Worm (Caenorhabditis elegans): ENCODE data around the gene T06C12.14.
A peak's percentile ranks its signal among the peaks of the same experiment; 100 is the strongest.

The T06C12.14 gene

ce11 chrV:15863042-15863441, 36.8 kb upstream of the T06C12.14 start, which contains the start of gene srh-299:
srh-299 (plus strand) TSS chrV:15863342.
- TF ChIP-seq zip-2 (tag; optimal IDR thresholded peaks at IDR 0.05), result no peak
- peak; percentile 46 for TF ChIP-seq aha-1 (tag)

ce11 chrV:15865839-15866238, 34.0 kb upstream of the T06C12.14 start, which contains the start of gene srh-293:
srh-293 (plus strand) TSS chrV:15866139.
- TF ChIP-seq F26F4.8 (GFP tag; conservative IDR thresholded peaks at IDR 0.05) (no peak), unc-62 (GFP tag; optimal IDR thresholded peaks at IDR 0.05 in 1 of 2) (no peak), unc-62 (tag; optimal IDR thresholded peaks at IDR 0.05) (no peak), ceh-20 (GFP tag; IDR thresholded peaks at IDR 0.05) (no peak), nhr-28 (tag; optimal IDR thresholded peaks at IDR 0.05) (no peak), nhr-111 (GFP tag; optimal IDR thresholded peaks at IDR 0.05) (no peak), lsy-2 (tag; optimal IDR thresholded peaks at IDR 0.05) (no peak), snpc-1.2 (GFP tag; IDR thresholded peaks at IDR 0.05) (no peak), zip-2 (tag; optimal IDR thresholded peaks at IDR 0.05) (no peak), nhr-11 (tag; optimal IDR thresholded peaks at IDR 0.05) (no peak), dmd-9 (GFP tag; IDR thresholded peaks at IDR 0.05) (no peak), nhr-42 (GFP tag; IDR thresholded peaks at IDR 0.05) (no peak), spr-3 (GFP tag; optimal IDR thresholded peaks at IDR 0.05) (no peak), fos-1 (tag; optimal IDR thresholded peaks at IDR 0.05) (no peak), hmg-1.1 (GFP tag; IDR thresholded peaks at IDR 0.05) (no peak), fkh-10 (GFP tag; optimal IDR thresholded peaks at IDR 0.05) (no peak), ctbp-1 (GFP tag; IDR thresholded peaks at IDR 0.05) (no peak), tra-1 (GFP tag; IDR thresholded peaks at IDR 0.05) (no peak)

- TF ChIP-seq ZK337.2 (GFP tag; IDR thresholded peaks at IDR 0.05) (no peak), nhr-28 (tag; optimal IDR thresholded peaks at IDR 0.05) (no peak)
Observed at ce11 chrV:15867373-15867772, 32.4 kb upstream of the T06C12.14 start, which contains the start of gene fbxa-197. fbxa-197 (plus strand) TSS chrV:15867673.

- TF ChIP-seq nhr-77 (tag; optimal IDR thresholded peaks at IDR 0.05) (no peak), lin-38 (GFP tag; IDR thresholded peaks at IDR 0.05) (no peak), nhr-11 (tag; optimal IDR thresholded peaks at IDR 0.05) (no peak), lim-7 (GFP tag; IDR thresholded peaks at IDR 0.05) (no peak), aha-1 (tag) (peak; percentile 18), nhr-102 (tag; optimal IDR thresholded peaks at IDR 0.05) (no peak), lir-3 (tag; optimal IDR thresholded peaks at IDR 0.05) (no peak), nhr-76 (tag; optimal IDR thresholded peaks at IDR 0.05) (no peak)
Observed at ce11 chrV:15870356-15870755, 29.4 kb upstream of the T06C12.14 start, which contains the start of gene str-57. str-57 (plus strand) TSS chrV:15870656.

ce11 chrV:15872273-15872672, 27.5 kb upstream of the T06C12.14 start, which contains the start of gene str-56:
str-56 (plus strand) TSS chrV:15872573.
- TF ChIP-seq egl-43 (GFP tag; IDR thresholded peaks at IDR 0.05) (no peak), ceh-28 (tag; optimal IDR thresholded peaks at IDR 0.05) (no peak), duxl-1 (tag; optimal IDR thresholded peaks at IDR 0.05; ENCODE audit: poor library complexity) (no peak), ZK337.2 (GFP tag; IDR thresholded peaks at IDR 0.05) (no peak), saeg-2 (GFP tag; IDR thresholded peaks at IDR 0.05) (no peak), mdt-29 (GFP tag; IDR thresholded peaks at IDR 0.05) (no peak), unc-39 (tag; optimal IDR thresholded peaks at IDR 0.05) (no peak), daf-19 (GFP tag; conservative IDR thresholded peaks at IDR 0.05) (no peak), vab-7 (GFP tag; IDR thresholded peaks at IDR 0.05) (no peak), Y105C5A.15 (GFP tag; IDR thresholded peaks at IDR 0.05) (no peak), lin-39 (tag; optimal IDR thresholded peaks at IDR 0.05) (no peak), spr-3 (GFP tag; optimal IDR thresholded peaks at IDR 0.05) (no peak), fkh-10 (GFP tag; optimal IDR thresholded peaks at IDR 0.05) (no peak), nhr-28 (tag; optimal IDR thresholded peaks at IDR 0.05) (no peak), hif-1 (tag; optimal IDR thresholded peaks at IDR 0.05) (no peak), ama-1 (optimal IDR thresholded peaks at IDR 0.05) (no peak), zip-11 (GFP tag; IDR thresholded peaks at IDR 0.05) (no peak)
